Worm (Caenorhabditis elegans) whole organism, L4 larva: ENCODE data around the gene Y43C5A.4.

Source experiments
- ceh-44 ChIP-seq: fragments of 200-800 bp; sonication (Bioruptor generic); IDR thresholded peaks from 2 replicates; pipeline ENCODE4 v1.3.6; 2022; ENCODE audit warnings: missing genetic modification reagents, missing genetic modification characterization, missing compliant biosample characterization
- daf-8 ChIP-seq: fragments of 200-800 bp; sonication (Bioruptor generic); IDR thresholded peaks from 2 replicates; pipeline ENCODE4 v1.3.6; 2022; ENCODE audit warnings: missing genetic modification characterization, missing compliant biosample characterization

DNA sequence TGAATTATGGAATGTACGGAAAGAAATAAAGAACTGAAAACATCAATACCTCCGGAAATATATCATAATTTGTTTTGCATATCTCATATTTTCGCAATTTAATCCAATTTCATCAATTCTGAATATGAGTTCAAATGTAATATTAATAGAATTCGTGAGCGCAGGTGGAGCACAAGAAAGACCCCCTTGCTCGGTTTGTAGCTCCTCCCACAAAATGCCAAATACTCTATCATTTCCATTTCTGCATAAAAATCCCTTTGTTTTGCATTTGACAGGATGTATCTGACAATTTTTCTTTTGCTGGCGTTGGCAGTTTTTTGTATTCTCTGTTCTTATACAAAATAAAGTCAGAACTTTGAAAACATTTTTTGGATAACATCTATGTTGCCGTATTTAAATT is 2.8 kb upstream of the Y43C5A.4 start:
- no peak for TF ChIP-seq ceh-44 (GFP tag; lab: Robert Waterston, UW)
- no peak for TF ChIP-seq daf-8 (GFP tag; lab: Robert Waterston, UW)
